Fruit fly (Drosophila melanogaster) whole organism, wandering third instar larva: ENCODE data around the gene CG10341.

ENCODE experiments used
- CG32264 ChIP-seq: fragments of 200-800 bp; sonication (Bioruptor generic); optimal IDR thresholded peaks from 2 replicates; lab custom pipeline; 2016; ENCODE audit warnings: missing biosample characterization, missing genetic modification characterization
- CG9705 ChIP-seq: fragments of 200-800 bp; sonication (Bioruptor generic); optimal IDR thresholded peaks from 2 replicates; lab custom pipeline; 2018; ENCODE audit warnings: missing biosample characterization, mild to moderate bottlenecking, missing genetic modification characterization
- Dfd ChIP-seq: fragments of >200 bp; optimal IDR thresholded peaks from 2 replicates; lab custom pipeline; 2017; ENCODE audit warnings: missing biosample characterization, missing genetic modification characterization
- Dif ChIP-seq: fragments of 200-275, 200-300 bp; sonication (Bioruptor generic); optimal IDR thresholded peaks from 2 replicates; lab custom pipeline; 2018; ENCODE audit warnings: missing biosample characterization, missing genetic modification characterization; ENCODE audit not compliant: partially characterized antibody
- HLH106 ChIP-seq: fragments of 200-800 bp; optimal IDR thresholded peaks from 3 replicates; lab custom pipeline; 2019; ENCODE audit warnings: missing biosample characterization, mild to moderate bottlenecking, missing genetic modification characterization, moderate library complexity
- Hnf4 ChIP-seq: fragments of 200-800 bp; sonication (Bioruptor generic); optimal IDR thresholded peaks from 2 replicates; lab custom pipeline; 2016; ENCODE audit warnings: missing biosample characterization, mild to moderate bottlenecking, missing genetic modification characterization
- Hr78 ChIP-seq: fragments of >200 bp; optimal IDR thresholded peaks from 2 replicates; lab custom pipeline; 2017; ENCODE audit warnings: missing biosample characterization, missing genetic modification characterization
- Jra ChIP-seq: sonication (Bioruptor generic); optimal IDR thresholded peaks from 2 replicates; lab custom pipeline; 2016; ENCODE audit warnings: missing biosample characterization, missing genetic modification characterization
- Mio ChIP-seq: sonication (Bioruptor generic); optimal IDR thresholded peaks from 2 replicates; lab custom pipeline; 2016; ENCODE audit warnings: missing biosample characterization, missing genetic modification characterization
- Rel ChIP-seq, 2 experiments: fragments of 200-800 bp; sonication (Bioruptor generic) in 1 of 2; optimal IDR thresholded peaks; 2 replicates in 1 of 2; 3 replicates in 1 of 2; lab custom pipeline; 2016 to 2019; ENCODE audit warnings: mild to moderate bottlenecking in 2 of 2, missing biosample characterization in 2 of 2, missing genetic modification characterization in 2 of 2, moderate library complexity in 1 of 2
- Sp1 ChIP-seq: fragments of 200-800 bp; sonication (Bioruptor generic); optimal IDR thresholded peaks from 3 replicates; lab custom pipeline; 2019; ENCODE audit warnings: missing biosample characterization, mild to moderate bottlenecking, missing genetic modification characterization, moderate library complexity
- Vsx2 ChIP-seq: fragments of 200-300, 225-300 bp; sonication (Bioruptor generic); optimal IDR thresholded peaks from 2 replicates; lab custom pipeline; 2018; ENCODE audit warnings: missing biosample characterization, missing genetic modification characterization; ENCODE audit not compliant: partially characterized antibody
- dsf ChIP-seq: sonication (Bioruptor generic); optimal IDR thresholded peaks from 2 replicates; lab custom pipeline; 2016; ENCODE audit warnings: missing biosample characterization, missing genetic modification characterization, borderline replicate concordance
- foxo ChIP-seq, 2 experiments: fragments of 200-800 bp; sonication (Bioruptor generic); optimal IDR thresholded peaks; 2 replicates in 1 of 2; 3 replicates in 1 of 2; lab custom pipeline; 2016 to 2017; ENCODE audit warnings: missing biosample characterization in 2 of 2, missing genetic modification characterization in 2 of 2
- fru ChIP-seq: fragments of 200-800 bp; sonication (Bioruptor generic); optimal IDR thresholded peaks from 3 replicates; lab custom pipeline; 2016; ENCODE audit warnings: missing biosample characterization, mild to moderate bottlenecking, missing genetic modification characterization
- h ChIP-seq: fragments of 200-800 bp; sonication (Bioruptor generic); optimal IDR thresholded peaks from 3 replicates; lab custom pipeline; 2016; ENCODE audit warnings: missing biosample characterization, mild to moderate bottlenecking, missing genetic modification characterization
- jim ChIP-seq: fragments of 175-275, 200-325 bp; sonication (Bioruptor generic); optimal IDR thresholded peaks from 2 replicates; lab custom pipeline; 2016; ENCODE audit warnings: missing biosample characterization, mild to moderate bottlenecking, missing genetic modification characterization
- lola ChIP-seq: fragments of >200 bp; optimal IDR thresholded peaks from 2 replicates; lab custom pipeline; 2017; ENCODE audit warnings: missing biosample characterization, missing genetic modification characterization
- pan ChIP-seq: fragments of >200 bp; optimal IDR thresholded peaks from 2 replicates; lab custom pipeline; 2017
- sv ChIP-seq: fragments of 200-800 bp; sonication (Bioruptor generic); optimal IDR thresholded peaks from 3 replicates; lab custom pipeline; 2016; ENCODE audit warnings: missing biosample characterization, missing genetic modification characterization
- tai ChIP-seq: sonication (Bioruptor generic); optimal IDR thresholded peaks from 2 replicates; lab custom pipeline; 2016; ENCODE audit warnings: missing biosample characterization, missing genetic modification characterization
- woc ChIP-seq: sonication (Bioruptor generic); optimal IDR thresholded peaks from 2 replicates; lab custom pipeline; 2016; ENCODE audit warnings: missing biosample characterization, mild to moderate bottlenecking, missing genetic modification characterization

CG10341 gene

DNA sequence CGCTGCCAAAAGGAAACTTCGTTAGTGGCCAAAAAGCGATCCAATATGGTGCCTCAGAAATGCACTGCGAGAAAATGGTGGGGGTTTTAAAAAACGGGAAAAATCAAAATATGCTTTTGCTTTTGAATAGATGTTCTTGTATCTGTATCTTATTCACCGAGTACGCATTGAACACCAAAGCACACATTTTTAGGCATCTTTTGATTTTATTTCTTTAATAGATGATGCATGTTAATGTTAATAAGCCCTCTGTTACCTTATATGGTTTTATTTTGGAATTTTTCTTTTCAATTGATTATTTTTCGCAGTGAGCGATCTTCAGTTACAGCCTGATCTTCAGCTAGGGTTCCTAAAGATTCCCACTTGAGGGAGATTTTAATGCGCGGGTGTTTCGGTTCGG is 45.4 kb downstream of the CG10341 start:
- TF ChIP-seq foxo (GFP tag; optimal IDR thresholded peaks at IDR 0.05; lab: Kevin White, UChicago) (no peak), Mio (no peak), Vsx2 (GFP tag; lab: Kevin White, UChicago) (no peak), tai (GFP tag; lab: Kevin White, UChicago) (no peak), jim (no peak), woc (no peak), h (GFP tag; lab: Kevin White, UChicago) (no peak), lola (GFP tag; lab: Kevin White, UChicago) (no peak), CG9705 (GFP tag; lab: Kevin White, UChicago) (no peak), Sp1 (GFP tag; lab: Kevin White, UChicago) (no peak), dsf (GFP tag; lab: Kevin White, UChicago) (no peak)

DNA sequence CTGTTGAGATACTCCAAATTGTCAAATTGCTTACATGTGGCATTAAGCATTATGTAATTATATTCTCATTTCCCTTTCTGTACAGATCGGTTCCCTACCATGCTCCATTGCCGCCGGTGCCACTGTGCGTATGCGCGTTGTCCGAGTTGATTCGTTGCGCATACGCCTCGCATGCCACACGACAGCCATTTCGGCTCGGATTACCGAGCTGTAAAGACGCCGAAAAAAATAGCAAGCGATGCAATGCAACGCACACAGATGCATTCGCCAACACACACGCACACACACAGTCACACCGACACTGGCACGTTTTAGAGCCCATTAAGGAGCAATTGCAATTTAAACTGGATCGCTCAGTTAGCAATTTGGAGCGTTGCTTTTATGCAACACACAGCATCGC is 46.9 kb downstream of the CG10341 start:
- no peak for TF ChIP-seq Dif (GFP tag; lab: Kevin White, UChicago)
- peak; percentile 62 for TF ChIP-seq Dfd (GFP tag; lab: Kevin White, UChicago)

dm6 chr2L:18746694-18747093 is 48.2 kb downstream of the CG10341 start:
- TF ChIP-seq sv (GFP tag; lab: Kevin White, UChicago) (no peak), tai (GFP tag; lab: Kevin White, UChicago) (no peak), Sp1 (GFP tag; lab: Kevin White, UChicago) (no peak), Rel (GFP tag; optimal IDR thresholded peaks at IDR 0.05; lab: Kevin White, UChicago) (no peak), Rel (tag; optimal IDR thresholded peaks at IDR 0.05; lab: Kevin White, UChicago) (no peak), Hnf4 (no peak), fru (GFP tag; lab: Kevin White, UChicago) (no peak), CG32264 (no peak), HLH106 (tag; lab: Kevin White, UChicago) (no peak), pan (lab: Kevin White, UChicago) (no peak), Hr78 (GFP tag; lab: Kevin White, UChicago) (no peak), jim (no peak), Dif (GFP tag; lab: Kevin White, UChicago) (no peak), foxo (GFP tag; optimal IDR thresholded peaks at IDR 0.05; lab: Kevin White, UChicago) (no peak), Jra (no peak), h (GFP tag; lab: Kevin White, UChicago) (no peak)
